Worm (Caenorhabditis elegans): Measurements from ENCODE around the gene ZK105.1.

- no peak for TF ChIP-seq rpc-1 (optimal IDR thresholded peaks at IDR 0.05)
- TF ChIP-seq rpc-1 (tag; optimal IDR thresholded peaks at IDR 0.05), result no peak
- no peak for TF ChIP-seq K12H6.12 (tag; optimal IDR thresholded peaks at IDR 0.05)
- TF ChIP-seq pbrm-1 (GFP tag; IDR thresholded peaks at IDR 0.05), result no peak
- TF ChIP-seq F49E8.2 (tag; optimal IDR thresholded peaks at IDR 0.05; ENCODE audit: insufficient read depth), result no peak
- no peak for TF ChIP-seq ets-4 (GFP tag; optimal IDR thresholded peaks at IDR 0.05)
- TF ChIP-seq dpl-1 (GFP tag; optimal IDR thresholded peaks at IDR 0.05), result no peak
- no peak for TF ChIP-seq unc-62 (GFP tag; optimal IDR thresholded peaks at IDR 0.05)
- TF ChIP-seq snpc-4 (GFP tag; optimal IDR thresholded peaks at IDR 0.05), result no peak
- TF ChIP-seq snpc-4 (tag; optimal IDR thresholded peaks at IDR 0.05), result no peak
- no peak for TF ChIP-seq F57C9.4 (tag; optimal IDR thresholded peaks at IDR 0.05)
Measured at ce11 chrV:7755991-7756390, 42.2 kb downstream of the ZK105.1 start.

All from whole organism, young adult.